Worm (Caenorhabditis elegans) whole organism, L4 larva: ENCODE measurements around the gene scav-2.

Source experiments
- D1046.2 ChIP-seq: fragments of 200-800 bp; sonication (Bioruptor generic); IDR thresholded peaks from 2 replicates; pipeline ENCODE4 v1.3.6; 2022; ENCODE audit warnings: missing genetic modification characterization, missing compliant biosample characterization
- F26F4.8 ChIP-seq: fragments of 200-800 bp; sonication (Bioruptor generic); conservative IDR thresholded peaks from 2 replicates; pipeline ENCODE4 v1.3.6; 2022; ENCODE audit warnings: missing genetic modification characterization, missing compliant biosample characterization
- F44E2.7 ChIP-seq: fragments of 200-800 bp; sonication (Bioruptor generic); IDR thresholded peaks from 2 replicates; pipeline ENCODE4 v2.1.2; 2022; ENCODE audit warnings: missing genetic modification characterization, missing compliant biosample characterization
- F49E8.2 ChIP-seq: sonication (generic microtip); optimal IDR thresholded peaks from 2 replicates; lab custom pipeline; 2016; ENCODE audit warnings: missing compliant biosample characterization, mild to moderate bottlenecking, missing genetic modification characterization, borderline replicate concordance
- Y48G9A.11 ChIP-seq: fragments of 200-800 bp; sonication (Bioruptor generic); IDR thresholded peaks from 2 replicates; pipeline ENCODE4 v1.3.6; 2022; ENCODE audit warnings: missing genetic modification reagents, missing genetic modification characterization, missing compliant biosample characterization
- Y75B8A.6 ChIP-seq: fragments of 200-800 bp; sonication (Bioruptor generic); IDR thresholded peaks from 2 replicates; pipeline ENCODE4 v1.3.6; 2022; ENCODE audit warnings: missing genetic modification reagents, missing genetic modification characterization, missing compliant biosample characterization
- ZK546.5 ChIP-seq, 2 experiments: sonication (generic microtip); optimal IDR thresholded peaks; 2 replicates each; lab custom pipeline; 2017; ENCODE audit warnings: missing biosample characterization in 2 of 2, missing genetic modification characterization in 2 of 2
- aha-1 ChIP-seq: fragments of 150-350 bp; peaks from one replicate; lab custom pipeline; 2014; ENCODE audit warnings: missing biosample characterization, missing genetic modification characterization
- ama-1 ChIP-seq: fragments of 150-350 bp; optimal IDR thresholded peaks from 2 replicates; lab custom pipeline; 2014; ENCODE audit warnings: inconsistent platforms, mixed read lengths
- arid-1 ChIP-seq: fragments of 200-800 bp; sonication (Bioruptor generic); conservative IDR thresholded peaks from 2 replicates; pipeline ENCODE4 v1.3.6; 2022; ENCODE audit warnings: missing genetic modification reagents, missing genetic modification characterization, missing compliant biosample characterization
- attf-4 ChIP-seq: sonication (generic microtip); optimal IDR thresholded peaks from 3 replicates; lab custom pipeline; 2017; ENCODE audit warnings: missing biosample characterization, missing genetic modification characterization
- ceh-20 ChIP-seq: fragments of 200-800 bp; sonication (Bioruptor generic); IDR thresholded peaks from 2 replicates; pipeline ENCODE4 v1.3.6; 2022; ENCODE audit warnings: missing genetic modification reagents, missing genetic modification characterization, missing compliant biosample characterization
- ces-1 ChIP-seq: fragments of 150-350 bp; sonication (generic microtip); optimal IDR thresholded peaks from 4 replicates; lab custom pipeline; 2014; ENCODE audit warnings: missing biosample characterization, missing genetic modification reagents, missing genetic modification characterization
- daf-16 ChIP-seq, 3 experiments: sonication (generic microtip); optimal IDR thresholded peaks; 2 replicates each; lab custom pipeline; 2016 to 2017; ENCODE audit warnings: missing genetic modification characterization in 3 of 3, missing genetic modification reagents in 3 of 3, mild to moderate bottlenecking in 2 of 3, missing compliant biosample characterization in 2 of 3, missing biosample characterization in 1 of 3, moderate library complexity in 1 of 3
- dmd-6 ChIP-seq: fragments of 200-800 bp; sonication (Bioruptor generic); IDR thresholded peaks from 2 replicates; pipeline ENCODE4 v1.3.6; 2022; ENCODE audit warnings: missing genetic modification reagents, missing genetic modification characterization, missing compliant biosample characterization
- dmd-8 ChIP-seq: fragments of 200-800 bp; sonication (Bioruptor generic); IDR thresholded peaks from 2 replicates; pipeline ENCODE4 v1.3.6; 2022; ENCODE audit warnings: missing genetic modification characterization, missing compliant biosample characterization
- dpl-1 ChIP-seq: fragments of 150-350 bp; optimal IDR thresholded peaks from 2 replicates; lab custom pipeline; 2014; ENCODE audit warnings: missing biosample characterization, missing genetic modification reagents, missing genetic modification characterization
- fkh-10 ChIP-seq: fragments of 150-350 bp; optimal IDR thresholded peaks from 2 replicates; lab custom pipeline; 2014; ENCODE audit warnings: missing biosample characterization, missing genetic modification reagents, missing genetic modification characterization
- hif-1 ChIP-seq, 2 experiments: sonication (generic microtip); optimal IDR thresholded peaks; 2 replicates each; lab custom pipeline; 2016 to 2017; ENCODE audit warnings: missing compliant biosample characterization in 2 of 2, missing genetic modification characterization in 2 of 2, missing genetic modification reagents in 2 of 2, missing genotype in 2 of 2, mild to moderate bottlenecking in 1 of 2
- hlh-30 ChIP-seq: sonication (generic microtip); optimal IDR thresholded peaks from 2 replicates; lab custom pipeline; 2017; ENCODE audit warnings: antibody characterized with exemption, mild to moderate bottlenecking, missing genetic modification characterization, missing compliant biosample characterization; ENCODE audit not compliant: insufficient read depth
- lim-7 ChIP-seq: fragments of 200-800 bp; sonication (Bioruptor generic); IDR thresholded peaks from 2 replicates; pipeline ENCODE4 v1.3.6; 2022; ENCODE audit warnings: missing genetic modification characterization, missing compliant biosample characterization
- lin-38 ChIP-seq: fragments of 200-800 bp; sonication (Bioruptor generic); IDR thresholded peaks from 2 replicates; pipeline ENCODE4 v1.3.6; 2022; ENCODE audit warnings: missing genetic modification reagents, missing genetic modification characterization, missing compliant biosample characterization
- nhr-102 ChIP-seq: sonication (generic microtip); optimal IDR thresholded peaks from 2 replicates; lab custom pipeline; 2016; ENCODE audit warnings: mild to moderate bottlenecking, missing genetic modification characterization, moderate library complexity, missing compliant biosample characterization
- nhr-41 ChIP-seq: fragments of 200-800 bp; sonication (Bioruptor generic); IDR thresholded peaks from 2 replicates; pipeline ENCODE4 v1.3.6; 2022; ENCODE audit warnings: missing genetic modification reagents, missing genetic modification characterization, missing compliant biosample characterization
- nhr-42 ChIP-seq: fragments of 200-800 bp; sonication (Bioruptor generic); IDR thresholded peaks from 2 replicates; pipeline ENCODE4 v1.3.6; 2022; ENCODE audit warnings: missing genetic modification characterization, missing compliant biosample characterization
- nhr-48 ChIP-seq: sonication (generic microtip); optimal IDR thresholded peaks from 2 replicates; lab custom pipeline; 2016; ENCODE audit warnings: mild to moderate bottlenecking, missing genetic modification characterization, missing compliant biosample characterization
- set-16 ChIP-seq: fragments of 200-800 bp; sonication (Bioruptor generic); IDR thresholded peaks from 2 replicates; pipeline ENCODE4 v1.3.6; 2022; ENCODE audit warnings: missing genetic modification reagents, missing genetic modification characterization, missing compliant biosample characterization
- snpc-1.2 ChIP-seq: fragments of 200-800 bp; sonication (Bioruptor generic); IDR thresholded peaks from 2 replicates; pipeline ENCODE4 v1.3.6; 2022; ENCODE audit warnings: missing genetic modification reagents, missing genetic modification characterization, missing compliant biosample characterization
- snpc-4 ChIP-seq: fragments of 150-350 bp; optimal IDR thresholded peaks from 2 replicates; lab custom pipeline; 2014; ENCODE audit warnings: missing biosample characterization, missing genetic modification characterization
- spr-3 ChIP-seq: fragments of 200-800 bp; sonication (Bioruptor generic); optimal IDR thresholded peaks from 2 replicates; lab custom pipeline; 2018; ENCODE audit warnings: mild to moderate bottlenecking, missing genetic modification characterization, missing compliant biosample characterization
- vab-7 ChIP-seq: fragments of 200-800 bp; sonication (Bioruptor generic); IDR thresholded peaks from 2 replicates; pipeline ENCODE4 v1.3.6; 2022; ENCODE audit warnings: missing genetic modification reagents, missing genetic modification characterization, missing compliant biosample characterization
- zfp-3 ChIP-seq: fragments of 200-800 bp; sonication (Bioruptor generic); conservative IDR thresholded peaks from 2 replicates; pipeline ENCODE4 v1.3.6; 2022; ENCODE audit warnings: missing genetic modification reagents, missing genetic modification characterization, missing compliant biosample characterization
- zip-2 ChIP-seq: fragments of 150-350 bp; optimal IDR thresholded peaks from 2 replicates; lab custom pipeline; 2014; ENCODE audit warnings: missing biosample characterization, missing genetic modification characterization
- ztf-7 ChIP-seq: fragments of 150-350 bp; optimal IDR thresholded peaks from 2 replicates; lab custom pipeline; 2014; ENCODE audit warnings: missing biosample characterization, missing genetic modification characterization

Gene scav-2

DNA sequence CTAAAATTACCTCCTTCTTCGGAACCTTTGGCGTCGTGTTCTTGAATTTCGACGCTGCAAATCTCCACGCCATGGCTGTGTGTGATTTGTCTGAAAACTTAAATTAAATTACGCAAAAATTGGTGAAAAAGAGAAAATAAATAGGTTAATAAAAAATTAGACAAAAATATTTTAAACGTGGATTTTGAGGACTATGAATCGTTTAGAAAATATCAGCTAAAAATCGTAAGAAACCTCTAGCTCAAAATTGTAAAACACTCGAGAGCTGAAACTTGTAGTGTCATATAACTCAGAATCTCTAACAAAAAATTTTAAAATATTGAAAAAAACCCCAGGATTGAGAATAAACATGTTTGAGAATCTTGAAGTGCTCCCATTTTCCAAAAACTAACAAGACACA lies 31.1 kb downstream of the scav-2 start, which contains the start of gene pod-1:
TSS of gene pod-1 (minus strand) at position 101 of the 400 bp plus-strand sequence.
- TF ChIP-seq dpl-1 (GFP tag; lab: Kevin White, UChicago) (no peak), ztf-7 (tag; lab: Kevin White, UChicago) (no peak), lim-7 (GFP tag; lab: Robert Waterston, UW) (no peak)

- TF ChIP-seq nhr-102 (no peak), set-16 (peak; percentile 80)
These were observed 36.7 kb downstream of the scav-2 start for ce11 chrIII:13518437-13518836.

DNA sequence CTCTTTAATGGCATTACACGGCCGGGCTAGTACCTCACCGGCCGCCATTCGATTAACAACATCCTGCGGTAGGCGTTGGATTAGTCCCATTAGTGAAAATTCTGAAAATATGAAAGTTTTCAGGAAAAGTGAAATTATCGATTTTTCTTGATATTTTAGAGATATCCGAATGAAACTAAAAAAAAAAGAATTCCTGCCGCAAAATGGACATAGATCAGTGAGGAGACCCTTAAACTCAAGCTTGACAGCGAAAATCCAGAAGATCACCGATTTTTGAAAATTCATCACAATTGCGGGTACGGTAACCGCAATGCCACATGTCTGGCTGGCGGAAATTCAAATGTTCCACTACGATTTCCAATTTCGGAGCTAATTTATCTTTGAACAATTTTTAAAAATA lies 40.7 kb downstream of the scav-2 start, which contains the start of gene mlh-1:
TSS of gene mlh-1 (minus strand) at position 101 of the 400 bp plus-strand sequence.
- TF ChIP-seq zfp-3, result 0 out of 2 replicates have a peak, but pooled peaks have one; percentile 34
- no peak for TF ChIP-seq ceh-20 (GFP tag; lab: Robert Waterston, UW)
- 0 out of 2 replicates have a peak, but pooled peaks have one; percentile 45 for TF ChIP-seq Y48G9A.11 (GFP tag; lab: Robert Waterston, UW)

ce11 chrIII:13510753-13511152 lies 44.4 kb downstream of the scav-2 start:
- TF ChIP-seq spr-3 (no peak), aha-1 (tag; lab: Kevin White, UChicago) (peak; percentile 94), dmd-8 (GFP tag; lab: Robert Waterston, UW) (no peak), F26F4.8 (GFP tag; lab: Robert Waterston, UW) (no peak), snpc-4 (tag; lab: Kevin White, UChicago) (no peak), F44E2.7 (GFP tag; lab: Robert Waterston, UW) (no peak)

DNA sequence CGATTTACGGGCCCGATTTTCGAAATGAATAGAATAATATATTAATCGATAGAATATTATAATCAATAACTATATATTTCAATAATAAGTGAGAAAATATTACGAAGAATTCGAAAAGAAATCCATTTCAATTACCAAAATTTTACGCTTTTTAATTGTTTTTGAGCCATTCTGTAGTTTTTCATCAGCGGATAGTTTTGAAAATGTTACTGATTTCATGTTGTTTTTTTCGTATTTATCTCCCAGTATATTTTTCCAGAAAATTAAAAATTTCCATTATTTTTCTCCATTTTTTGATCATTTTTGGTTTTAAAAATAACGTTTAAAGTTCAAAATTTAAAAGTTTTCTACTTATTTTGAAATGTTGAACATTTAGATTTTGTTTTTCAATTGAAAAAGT lies 49.4 kb downstream of the scav-2 start, which contains the start of gene T28A8.3:
TSS of gene T28A8.3 (plus strand) at position 301 of the 400 bp plus-strand sequence.
- no peak for TF ChIP-seq ama-1 (lab: Kevin White, UChicago)
- TF ChIP-seq hlh-30 (tag; lab: Kevin White, UChicago), result no peak
- no peak for TF ChIP-seq F49E8.2 (tag; lab: Kevin White, UChicago)
- TF ChIP-seq snpc-1.2, result no peak
- TF ChIP-seq attf-4 (tag; lab: Kevin White, UChicago), result no peak
- TF ChIP-seq aha-1 (tag; lab: Kevin White, UChicago), result no peak
- no peak for TF ChIP-seq nhr-48 (tag; lab: Kevin White, UChicago)
- TF ChIP-seq ceh-20 (GFP tag; lab: Robert Waterston, UW), result no peak
- TF ChIP-seq lin-38 (GFP tag; lab: Robert Waterston, UW), result no peak
- TF ChIP-seq fkh-10 (GFP tag; lab: Kevin White, UChicago), result no peak
- no peak for TF ChIP-seq vab-7 (GFP tag; lab: Robert Waterston, UW)
- TF ChIP-seq spr-3, result no peak
- no peak for TF ChIP-seq Y75B8A.6
- no peak for TF ChIP-seq ZK546.5 (tag; optimal IDR thresholded peaks at IDR 0.05; lab: Kevin White, UChicago)
- no peak for TF ChIP-seq D1046.2 (GFP tag; lab: Robert Waterston, UW)
- TF ChIP-seq ces-1 (GFP tag; lab: Kevin White, UChicago), result no peak
- TF ChIP-seq nhr-41 (GFP tag; lab: Robert Waterston, UW), result no peak
- no peak for TF ChIP-seq dmd-6 (GFP tag; lab: Robert Waterston, UW)
- TF ChIP-seq Y48G9A.11 (GFP tag; lab: Robert Waterston, UW), result no peak
- no peak for TF ChIP-seq zip-2 (tag; lab: Kevin White, UChicago)

- no peak for TF ChIP-seq arid-1 (GFP tag; lab: Robert Waterston, UW)
- no peak for TF ChIP-seq daf-16 (GFP tag; optimal IDR thresholded peaks at IDR 0.05; lab: Kevin White, UChicago)
- no peak for TF ChIP-seq daf-16 (tag; optimal IDR thresholded peaks at IDR 0.05; lab: Kevin White, UChicago)
- TF ChIP-seq ZK546.5 (tag; optimal IDR thresholded peaks at IDR 0.05; lab: Kevin White, UChicago), result no peak
- no peak for TF ChIP-seq hif-1 (tag; optimal IDR thresholded peaks at IDR 0.05; lab: Kevin White, UChicago)
- TF ChIP-seq nhr-42 (GFP tag; lab: Robert Waterston, UW), result no peak
These were observed 51.8 kb downstream of the scav-2 start, which contains the start of gene T28A8.4 for ce11 chrIII:13503379-13503778. TSS of gene T28A8.4 (plus strand) at chrIII:13503679.
